Fruit fly (Drosophila melanogaster) whole organism, embryonic: ENCODE results near the gene CG42718.

Experiments used
- Abd-B ChIP-seq: fragments of 200-800 bp; sonication (Bioruptor generic); optimal IDR thresholded peaks from 2 replicates; lab custom pipeline; 2018; ENCODE audit warnings: missing biosample characterization, mild to moderate bottlenecking, missing genetic modification characterization, moderate library complexity
- Atf6 ChIP-seq: fragments of 200-800 bp; sonication (Bioruptor generic); IDR thresholded peaks from 2 replicates; pipeline ENCODE4 v1.3.6; 2022; ENCODE audit warnings: missing biosample characterization, missing genetic modification characterization
- Awh ChIP-seq: fragments of 200-800 bp; sonication (Bioruptor generic); IDR thresholded peaks from 2 replicates; pipeline ENCODE4, ENCODE4 v1.3.6; 2022; ENCODE audit warnings: missing biosample characterization, missing genetic modification characterization
- B-H2 ChIP-seq: fragments of 200-800 bp; sonication (Bioruptor generic); optimal IDR thresholded peaks from 2 replicates; lab custom pipeline; 2018; ENCODE audit warnings: missing biosample characterization, mild to moderate bottlenecking, missing genetic modification characterization
- BtbVII ChIP-seq: fragments of 200-800 bp; sonication (Bioruptor generic); optimal IDR thresholded peaks from 3 replicates; lab custom pipeline; 2017; ENCODE audit warnings: missing biosample characterization, mild to moderate bottlenecking, missing genetic modification characterization
- CG10209 ChIP-seq: fragments of 200-800 bp; sonication (Bioruptor generic); optimal IDR thresholded peaks from 3 replicates; lab custom pipeline; 2017; ENCODE audit warnings: missing biosample characterization, mild to moderate bottlenecking, missing genetic modification characterization, missing genetic modification reagents
- CG10543 ChIP-seq: fragments of 200-800 bp; sonication (Bioruptor generic); optimal IDR thresholded peaks from 3 replicates; lab custom pipeline; 2017; ENCODE audit warnings: missing biosample characterization, mild to moderate bottlenecking, missing genetic modification characterization, moderate library complexity
- CG11695 ChIP-seq: fragments of 200-800 bp; sonication (Bioruptor generic); IDR thresholded peaks from 3 replicates; pipeline ENCODE4 v1.3.6; 2022; ENCODE audit warnings: missing biosample characterization, missing genetic modification characterization
- CG12391 ChIP-seq: fragments of 200-800 bp; sonication (Bioruptor generic); optimal IDR thresholded peaks from 3 replicates; lab custom pipeline; 2018; ENCODE audit warnings: missing biosample characterization, mild to moderate bottlenecking, missing genetic modification characterization, moderate library complexity
- CG14014 ChIP-seq: fragments of 200-800 bp; sonication (Bioruptor generic); IDR thresholded peaks from 2 replicates; pipeline ENCODE4 v1.3.6; 2022; ENCODE audit warnings: missing biosample characterization, missing genetic modification characterization
- CG14050 ChIP-seq: fragments of 200-800 bp; sonication (Bioruptor generic); IDR thresholded peaks from 3 replicates; pipeline ENCODE4 v1.3.6; 2022; ENCODE audit warnings: missing biosample characterization, missing genetic modification characterization
- CG14441 ChIP-seq: fragments of 200-800 bp; sonication (Bioruptor generic); IDR thresholded peaks from 2 replicates; pipeline ENCODE4 v1.3.6; 2022; ENCODE audit warnings: missing biosample characterization, missing genetic modification characterization
- CG14667 ChIP-seq: fragments of 200-800 bp; sonication (Bioruptor generic); IDR thresholded peaks from 2 replicates; pipeline ENCODE4 v1.3.6; 2022; ENCODE audit warnings: missing biosample characterization, missing genetic modification characterization
- CG16863 ChIP-seq: fragments of 200-800 bp; sonication (Bioruptor generic); optimal IDR thresholded peaks from 3 replicates; lab custom pipeline; 2016; ENCODE audit warnings: missing biosample characterization, missing genetic modification characterization
- CG2120 ChIP-seq: fragments of 200-800 bp; sonication (Bioruptor generic); optimal IDR thresholded peaks from 3 replicates; lab custom pipeline; 2016; ENCODE audit warnings: missing biosample characterization, missing genetic modification characterization
- CG31388 ChIP-seq: fragments of 200-800 bp; sonication (Bioruptor generic); optimal IDR thresholded peaks from 2 replicates; lab custom pipeline; 2016; ENCODE audit warnings: missing biosample characterization, missing genetic modification characterization
- CG3281 ChIP-seq: fragments of 200-800 bp; sonication (Bioruptor generic); optimal IDR thresholded peaks from 3 replicates; lab custom pipeline; 2017; ENCODE audit warnings: missing biosample characterization, mild to moderate bottlenecking, missing genetic modification characterization
- CG34376 ChIP-seq: fragments of 200-800 bp; sonication (Bioruptor generic); optimal IDR thresholded peaks from 2 replicates; lab custom pipeline; 2018; ENCODE audit warnings: missing biosample characterization, mild to moderate bottlenecking, missing genetic modification characterization
- CG3838 ChIP-seq: fragments of 200-800 bp; sonication (Bioruptor generic); optimal IDR thresholded peaks from 3 replicates; lab custom pipeline; 2016; ENCODE audit warnings: missing biosample characterization, missing genetic modification characterization
- CG3847 ChIP-seq: fragments of 200-800 bp; sonication (Bioruptor generic); IDR thresholded peaks from 2 replicates; pipeline ENCODE4 v1.3.6; 2022; ENCODE audit warnings: missing biosample characterization, missing genetic modification characterization
- CG4820 ChIP-seq: fragments of 200-800 bp; sonication (Bioruptor generic); optimal IDR thresholded peaks from 3 replicates; lab custom pipeline; 2016; ENCODE audit warnings: missing biosample characterization, missing genetic modification characterization
- CG5245 ChIP-seq: fragments of 200-800 bp; sonication (Bioruptor generic); optimal IDR thresholded peaks from 3 replicates; lab custom pipeline; 2016; ENCODE audit warnings: missing biosample characterization, missing genetic modification characterization
- CG8089 ChIP-seq: fragments of 200-800 bp; sonication (Bioruptor generic); optimal IDR thresholded peaks from 3 replicates; lab custom pipeline; 2016; ENCODE audit warnings: missing biosample characterization, missing genetic modification characterization
- CG9609 ChIP-seq: fragments of 200-800 bp; sonication (Bioruptor generic); optimal IDR thresholded peaks from 3 replicates; lab custom pipeline; 2016; ENCODE audit warnings: missing biosample characterization, missing genetic modification characterization
- D19A ChIP-seq: fragments of 200-800 bp; optimal IDR thresholded peaks from 3 replicates; lab custom pipeline; 2019; ENCODE audit warnings: missing biosample characterization, mild to moderate bottlenecking, missing genetic modification characterization, moderate library complexity
- E2f2 ChIP-seq: fragments of 200-800 bp; sonication (Bioruptor generic); IDR thresholded peaks from 2 replicates; pipeline ENCODE4 v1.3.6; 2022; ENCODE audit warnings: missing biosample characterization, missing genetic modification characterization
- Gug ChIP-seq: fragments of 200-800 bp; sonication (Bioruptor generic); IDR thresholded peaks from 4 replicates; pipeline ENCODE4 v1.3.6; 2022; ENCODE audit warnings: missing biosample characterization, missing genetic modification characterization
- HHEX ChIP-seq: fragments of 200-800 bp; sonication (Bioruptor generic); optimal IDR thresholded peaks from 3 replicates; lab custom pipeline; 2017; ENCODE audit warnings: missing biosample characterization, mild to moderate bottlenecking, missing genetic modification characterization, missing genetic modification reagents
- Hand ChIP-seq: fragments of 200-800 bp; sonication (Bioruptor generic); optimal IDR thresholded peaks from 2 replicates; lab custom pipeline; 2017; ENCODE audit warnings: mild to moderate bottlenecking, missing biosample characterization, missing genetic modification reagents, missing genetic modification characterization
- Hr3 ChIP-seq: fragments of 200-800 bp; sonication (Bioruptor generic); optimal IDR thresholded peaks from 3 replicates; lab custom pipeline; 2016; ENCODE audit warnings: missing biosample characterization, missing genetic modification characterization
- MBD-R2 ChIP-seq: fragments of 200-800 bp; sonication (Bioruptor generic); IDR thresholded peaks from 2 replicates; pipeline ENCODE4 v1.3.6; 2022; ENCODE audit warnings: missing biosample characterization, missing genetic modification characterization
- Med ChIP-seq: fragments of 200-800 bp; sonication (Bioruptor generic); peaks from one replicate; lab custom pipeline; 2016; ENCODE audit warnings: missing biosample characterization, missing genetic modification characterization, mild to moderate bottlenecking, inconsistent platforms, moderate library complexity
- Mes4 ChIP-seq: fragments of 200-800 bp; sonication (Bioruptor generic); optimal IDR thresholded peaks from 2 replicates; lab custom pipeline; 2016; ENCODE audit warnings: missing biosample characterization, missing genetic modification characterization
- PHDP ChIP-seq: fragments of 200-800 bp; sonication (Bioruptor generic); optimal IDR thresholded peaks from 3 replicates; lab custom pipeline; 2018; ENCODE audit warnings: missing biosample characterization, mild to moderate bottlenecking, missing genetic modification characterization, moderate library complexity
- Ptx1 ChIP-seq: fragments of 200-800 bp; sonication (Bioruptor generic); IDR thresholded peaks from 2 replicates; pipeline ENCODE4 v1.3.6; 2022; ENCODE audit warnings: missing biosample characterization, missing genetic modification characterization
- Rfx ChIP-seq: fragments of 200-800 bp; sonication (Bioruptor generic); IDR thresholded peaks from 2 replicates; pipeline ENCODE4 v1.3.6; 2022; ENCODE audit warnings: missing biosample characterization, missing genetic modification characterization
- amos ChIP-seq: fragments of 200-800 bp; sonication (Bioruptor generic); IDR thresholded peaks from 2 replicates; pipeline ENCODE4 v1.3.6; 2022; ENCODE audit warnings: missing biosample characterization, missing genetic modification characterization; ENCODE audit not compliant: partially characterized antibody
- bigmax ChIP-seq: fragments of 200-800 bp; sonication (Bioruptor generic); optimal IDR thresholded peaks from 2 replicates; lab custom pipeline; 2018; ENCODE audit warnings: missing biosample characterization, mild to moderate bottlenecking, missing genetic modification characterization
- bowl ChIP-seq: fragments of 200-800 bp; sonication (Bioruptor generic); IDR thresholded peaks from 2 replicates; pipeline ENCODE4 v1.3.6; 2022; ENCODE audit warnings: missing biosample characterization, missing genetic modification characterization
- chinmo ChIP-seq: fragments of 200-800 bp; sonication (Bioruptor generic); IDR thresholded peaks from 4 replicates; pipeline ENCODE4 v1.3.6; 2022; ENCODE audit warnings: missing biosample characterization, missing genetic modification characterization; ENCODE audit not compliant: partially characterized antibody
- crp ChIP-seq, 2 experiments: fragments of 200-800 bp; sonication (Bioruptor generic); optimal IDR thresholded peaks; 2 replicates in 1 of 2; 3 replicates in 1 of 2; lab custom pipeline; 2017; ENCODE audit warnings: missing biosample characterization in 2 of 2, missing genetic modification characterization in 2 of 2, mild to moderate bottlenecking in 1 of 2, moderate library complexity in 1 of 2
- dimm ChIP-seq: fragments of 200-800 bp; sonication (Bioruptor generic); IDR thresholded peaks from 2 replicates; pipeline ENCODE4 v1.3.6; 2022; ENCODE audit warnings: missing biosample characterization, missing genetic modification characterization
- gcm2 ChIP-seq: fragments of 200-800 bp; sonication (Bioruptor generic); optimal IDR thresholded peaks from 2 replicates; lab custom pipeline; 2016; ENCODE audit warnings: missing biosample characterization, missing genetic modification characterization
- h ChIP-seq: fragments of >200 bp; optimal IDR thresholded peaks from 2 replicates; lab custom pipeline; 2017
- ken ChIP-seq: fragments of 200-800 bp; sonication (Bioruptor generic); IDR thresholded peaks from 3 replicates; pipeline ENCODE4 v1.3.6; 2022; ENCODE audit warnings: missing biosample characterization, missing genetic modification characterization
- pita ChIP-seq: fragments of 200-800 bp; sonication (Bioruptor generic); optimal IDR thresholded peaks from 2 replicates; lab custom pipeline; 2017; ENCODE audit warnings: missing biosample characterization, mild to moderate bottlenecking, missing genetic modification characterization
- ranshi ChIP-seq: fragments of 200-800 bp; sonication (Bioruptor generic); IDR thresholded peaks from 2 replicates; pipeline ENCODE4 v1.3.6; 2022; ENCODE audit warnings: missing biosample characterization, missing genetic modification characterization
- sc ChIP-seq, 3 experiments: fragments of >200 bp in 2 of 3; fragments of 200-800 bp in 1 of 3; sonication (Bioruptor generic) in 1 of 3; optimal IDR thresholded peaks; 2 replicates in 2 of 3; 3 replicates in 1 of 3; lab custom pipeline; 2017; ENCODE audit warnings: mild to moderate bottlenecking in 1 of 3, missing biosample characterization in 1 of 3, missing genetic modification characterization in 1 of 3, missing genetic modification reagents in 1 of 3
- slp2 ChIP-seq: fragments of 200-800 bp; sonication (Bioruptor generic); optimal IDR thresholded peaks from 2 replicates; lab custom pipeline; 2016; ENCODE audit warnings: missing biosample characterization, missing genetic modification characterization
- tap ChIP-seq: fragments of 200-800 bp; optimal IDR thresholded peaks from 3 replicates; lab custom pipeline; 2019; ENCODE audit warnings: missing biosample characterization, mild to moderate bottlenecking, missing genetic modification characterization, moderate library complexity

Gene CG42718

DNA sequence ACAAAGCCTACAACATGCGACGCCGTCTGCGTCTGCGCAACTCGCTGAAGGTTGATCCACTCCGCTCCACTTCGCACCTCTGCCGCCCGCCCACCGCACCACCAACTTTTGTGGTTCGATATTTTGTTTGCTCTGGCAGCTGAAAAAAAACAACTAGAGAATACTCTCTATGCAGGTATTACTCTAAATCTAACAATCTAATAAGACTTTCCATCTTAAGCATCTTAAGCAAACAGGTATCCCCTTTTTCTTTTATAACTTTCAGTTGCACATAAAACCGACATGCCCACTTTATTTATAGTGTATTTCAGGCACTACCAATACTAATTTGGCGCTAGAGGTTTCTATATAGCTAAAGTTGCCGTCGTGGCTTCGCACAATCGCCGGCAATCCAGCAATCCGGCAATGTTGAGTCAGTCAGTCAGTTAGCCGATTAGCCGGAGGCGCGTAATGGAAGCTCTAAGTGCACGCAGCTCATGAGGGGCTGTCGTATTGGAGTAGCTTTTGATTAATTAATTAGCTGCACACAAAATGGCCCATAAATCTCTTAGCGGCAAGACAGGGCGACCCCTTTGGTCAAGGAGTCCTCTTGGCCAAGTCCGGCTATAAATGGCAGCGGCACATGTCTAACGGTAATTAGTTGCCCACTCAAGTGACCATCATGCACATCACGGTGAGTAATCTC, 7.3 kb upstream of the CG42718 start, which contains the start of gene CG13058 (continued):
- TF ChIP-seq PHDP (peak; percentile 69), CG9609 (GFP tag; lab: Kevin White, UChicago) (peak; percentile 61), dimm (GFP tag; lab: Robert Waterston, UW) (peak; percentile 23; the same call in 1 of the 2 replicates), Abd-B (GFP tag; lab: Kevin White, UChicago) (peak; percentile 18), bowl (GFP tag; lab: Robert Waterston, UW) (peak; percentile 77), CG2120 (GFP tag; lab: Kevin White, UChicago) (peak; percentile 77), CG10543 (GFP tag; lab: Kevin White, UChicago) (peak; percentile 31), CG14050 (GFP tag; lab: Robert Waterston, UW) (peak; percentile 76), crp (GFP tag; optimal IDR thresholded peaks at IDR 0.05; lab: Kevin White, UChicago) (peak in 1 of 2 experiments; percentile 15), CG8089 (GFP tag; lab: Kevin White, UChicago) (peak; percentile 41), Hand (GFP tag; lab: Kevin White, UChicago) (peak; percentile 3), CG34376 (GFP tag; lab: Kevin White, UChicago) (peak; percentile 3), CG16863 (GFP tag; lab: Kevin White, UChicago) (peak; percentile 70), gcm2 (GFP tag; lab: Kevin White, UChicago) (no peak), bigmax (GFP tag; lab: Kevin White, UChicago) (no peak), CG3281 (peak; percentile 43), sc (optimal IDR thresholded peaks at IDR 0.05; lab: Kevin White, UChicago) (no peak), sc (GFP tag; optimal IDR thresholded peaks at IDR 0.05; lab: Kevin White, UChicago) (no peak), CG11695 (GFP tag; lab: Robert Waterston, UW) (peak; percentile 67), HHEX (peak; percentile 59), tap (tag; lab: Kevin White, UChicago) (peak; percentile 59), BtbVII (GFP tag; lab: Kevin White, UChicago) (peak; percentile 51), ranshi (peak; percentile 73), ken (GFP tag; lab: Robert Waterston, UW) (0 out of 3 replicates have a peak, but pooled peaks have one; percentile 36), CG14441 (GFP tag; lab: Robert Waterston, UW) (0 out of 2 replicates have a peak, but pooled peaks have one; percentile 41), h (lab: Kevin White, UChicago) (no peak), D19A (peak; percentile 92), CG3838 (GFP tag; lab: Kevin White, UChicago) (peak; percentile 18), slp2 (GFP tag; lab: Kevin White, UChicago) (peak; percentile 37), CG5245 (peak; percentile 21), E2f2 (GFP tag; lab: Robert Waterston, UW) (peak; percentile 56), CG14014 (peak; percentile 82), CG31388 (GFP tag; lab: Kevin White, UChicago) (no peak), pita (no peak), Hr3 (GFP tag; lab: Kevin White, UChicago) (peak; percentile 48), CG12391 (tag; lab: Kevin White, UChicago) (no peak), Rfx (GFP tag; lab: Robert Waterston, UW) (0 out of 2 replicates have a peak, but pooled peaks have one; percentile 31), CG3847 (GFP tag; lab: Robert Waterston, UW) (peak; percentile 77), amos (GFP tag; lab: Robert Waterston, UW) (no peak), Med (GFP tag; lab: Kevin White, UChicago) (peak; percentile 54), MBD-R2 (peak; percentile 48), Ptx1 (GFP tag; lab: Robert Waterston, UW) (peak; percentile 64), Gug (no peak), Mes4 (peak; percentile 25), B-H2 (GFP tag; lab: Kevin White, UChicago) (no peak), CG4820 (GFP tag; lab: Kevin White, UChicago) (peak; percentile 57), CG14667 (GFP tag; lab: Robert Waterston, UW) (0 out of 2 replicates have a peak, but pooled peaks have one; percentile 22), Atf6 (GFP tag; lab: Robert Waterston, UW) (peak; percentile 84), chinmo (GFP tag; lab: Robert Waterston, UW) (no peak), Awh (GFP tag; lab: Robert Waterston, UW) (no peak), CG10209 (GFP tag; lab: Kevin White, UChicago) (peak; percentile 55)
